Worm (Caenorhabditis elegans) whole organism, midembryonic: ENCODE measurements around the gene acl-4.
A peak's percentile ranks its signal among the peaks of the same experiment; 100 is the strongest.

Experiments
- T22C8.4 ChIP-seq: fragments of 200-800 bp; sonication (Bioruptor generic); IDR thresholded peaks from 2 replicates; pipeline ENCODE4 v1.3.6; 2022; ENCODE audit warnings: missing genetic modification characterization, missing compliant biosample characterization
- cog-1 ChIP-seq: sonication (generic microtip); optimal IDR thresholded peaks from 2 replicates; lab custom pipeline; 2016; ENCODE audit warnings: missing genetic modification characterization, missing compliant biosample characterization
- flt-1 ChIP-seq: fragments of 200-800 bp; sonication (Bioruptor generic); IDR thresholded peaks from 2 replicates; pipeline ENCODE4 v1.3.6; 2022; ENCODE audit warnings: missing genetic modification characterization, missing compliant biosample characterization
- klf-2 ChIP-seq: fragments of 200-800 bp; sonication (Bioruptor generic); conservative IDR thresholded peaks from 2 replicates; pipeline ENCODE4 v1.3.6; 2022; ENCODE audit warnings: missing genetic modification reagents, missing genetic modification characterization, missing compliant biosample characterization
- med-1 ChIP-seq: sonication (generic microtip); optimal IDR thresholded peaks from 2 replicates; lab custom pipeline; 2017; ENCODE audit warnings: missing genetic modification characterization, mild to moderate bottlenecking, missing compliant biosample characterization, antibody characterized with exemption, missing genetic modification reagents; ENCODE audit not compliant: insufficient read depth
- ref-1 ChIP-seq: fragments of 200-800 bp; sonication (Bioruptor generic); conservative IDR thresholded peaks from 2 replicates; pipeline ENCODE4 v1.3.6; 2022; ENCODE audit warnings: missing genetic modification reagents, missing genetic modification characterization, missing compliant biosample characterization
- tab-1 ChIP-seq: fragments of 200-800 bp; sonication (Bioruptor generic); IDR thresholded peaks from 2 replicates; pipeline ENCODE4 v1.3.6; 2022; ENCODE audit warnings: missing genetic modification characterization, missing compliant biosample characterization
- ztf-23 ChIP-seq: fragments of 200-800 bp; sonication (Bioruptor generic); IDR thresholded peaks from 2 replicates; pipeline ENCODE4 v1.3.6; 2022; ENCODE audit warnings: missing genetic modification reagents, missing genetic modification characterization, missing compliant biosample characterization
- ztf-29 ChIP-seq: fragments of 200-800 bp; sonication (Bioruptor generic); IDR thresholded peaks from 2 replicates; pipeline ENCODE4 v1.3.6; 2022; ENCODE audit warnings: missing genetic modification reagents, missing genetic modification characterization, missing compliant biosample characterization

Gene acl-4

DNA sequence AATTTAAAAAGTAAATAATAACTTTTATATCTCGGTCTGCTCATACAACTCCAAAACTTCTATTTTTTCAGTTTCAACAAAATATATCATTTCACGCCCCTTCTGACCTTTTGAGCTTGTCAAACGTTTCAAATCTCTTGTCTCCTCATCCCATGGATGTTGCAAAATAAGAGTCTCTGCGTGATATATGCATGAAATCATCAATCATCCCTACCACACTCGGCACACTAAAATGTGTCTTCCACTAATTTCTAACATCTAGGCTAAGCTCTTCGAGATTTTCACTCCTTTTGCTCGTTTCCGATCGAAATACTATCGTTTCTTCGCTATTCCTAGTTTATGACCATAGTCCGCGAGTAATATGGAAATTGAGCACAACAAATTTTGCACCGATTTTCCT is 28.8 kb upstream of the acl-4 start:
- TF ChIP-seq flt-1 (GFP tag; lab: Robert Waterston, UW) = no peak
- TF ChIP-seq ztf-23 (GFP tag; lab: Robert Waterston, UW) = no peak
- TF ChIP-seq tab-1 = no peak
- no peak for TF ChIP-seq med-1 (GFP tag; lab: Kevin White, UChicago)
- TF ChIP-seq ref-1 (GFP tag; lab: Robert Waterston, UW) = no peak
- TF ChIP-seq ztf-29 (GFP tag; lab: Robert Waterston, UW) = no peak
- TF ChIP-seq klf-2 = no peak
- no peak for TF ChIP-seq cog-1
- no peak for TF ChIP-seq T22C8.4 (GFP tag; lab: Robert Waterston, UW)

DNA sequence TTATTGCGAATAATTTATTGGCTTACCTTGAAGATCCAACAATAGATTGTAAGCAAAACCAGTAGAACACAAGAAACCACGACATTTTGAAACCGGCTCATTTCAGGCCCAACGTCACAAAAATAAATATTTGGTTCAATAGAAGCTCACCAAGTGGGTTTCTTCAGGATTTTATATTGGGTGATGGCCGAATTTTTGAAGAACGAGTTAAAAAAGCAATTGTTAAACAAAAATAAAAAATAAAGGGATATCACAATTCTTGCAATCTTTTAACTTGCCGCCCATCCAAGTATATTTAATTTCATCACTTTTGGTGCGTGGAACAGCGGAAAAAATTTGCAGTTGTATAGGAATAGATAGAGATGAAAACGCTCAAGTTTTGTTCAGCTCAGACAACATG is 26.6 kb upstream of the acl-4 start, which contains the start of gene T21D9.2:
T21D9.2 (minus strand) TSS at position 101 of the 400 bp plus-strand sequence.
- TF ChIP-seq ztf-29 (GFP tag; lab: Robert Waterston, UW) = no peak
- no peak for TF ChIP-seq ztf-23 (GFP tag; lab: Robert Waterston, UW)
- no peak for TF ChIP-seq tab-1
- no peak for TF ChIP-seq T22C8.4 (GFP tag; lab: Robert Waterston, UW)
- TF ChIP-seq ref-1 (GFP tag; lab: Robert Waterston, UW) = no peak
- TF ChIP-seq flt-1 (GFP tag; lab: Robert Waterston, UW) = no peak
- no peak for TF ChIP-seq klf-2
- TF ChIP-seq cog-1 = no peak

DNA sequence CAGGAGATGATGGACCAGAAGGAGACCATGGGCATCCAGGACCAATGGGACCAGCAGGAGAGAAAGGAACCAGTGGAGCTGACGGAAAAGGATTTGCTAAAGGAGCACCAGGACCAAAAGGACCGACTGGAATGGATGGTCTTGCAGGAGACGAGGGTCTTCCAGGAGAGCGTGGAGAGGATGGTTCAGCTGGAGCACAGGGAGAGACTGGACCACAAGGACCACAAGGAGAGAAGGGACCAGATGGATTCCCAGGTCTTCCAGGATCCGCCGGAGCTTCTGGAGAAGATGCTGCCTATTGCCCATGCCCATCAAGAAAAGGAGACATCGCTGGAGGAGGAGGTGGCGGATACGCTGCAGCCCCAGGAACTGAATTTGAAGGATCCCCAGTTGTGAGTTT is 23.9 kb upstream of the acl-4 start:
- TF ChIP-seq ref-1 (GFP tag; lab: Robert Waterston, UW) (no peak), tab-1 (no peak)

DNA sequence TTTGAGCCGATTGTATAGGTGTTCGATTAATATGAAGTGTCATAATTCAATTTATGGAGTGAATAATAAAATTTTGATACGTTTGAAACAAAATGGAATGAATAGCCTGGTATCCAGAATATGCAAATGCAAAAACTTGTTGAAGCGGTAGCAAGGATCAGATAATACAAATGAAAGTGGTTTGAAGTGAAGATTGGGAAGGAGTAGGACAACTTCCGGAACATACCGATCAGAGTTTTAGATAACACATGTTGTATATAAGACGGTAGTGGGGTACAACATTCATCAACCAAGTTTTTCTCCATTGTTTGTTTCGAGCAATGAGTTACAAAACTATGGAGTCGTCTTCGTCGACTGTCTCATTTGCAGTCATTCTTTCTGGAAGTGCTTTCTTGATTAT is 22.9 kb upstream of the acl-4 start, which contains the start of gene col-164:
col-164 (plus strand) TSS at position 301 of the 400 bp plus-strand sequence.
- TF ChIP-seq klf-2 (no peak), tab-1 (no peak), T22C8.4 (GFP tag; lab: Robert Waterston, UW) (no peak), ztf-23 (GFP tag; lab: Robert Waterston, UW) (no peak), flt-1 (GFP tag; lab: Robert Waterston, UW) (no peak), ztf-29 (GFP tag; lab: Robert Waterston, UW) (no peak), ref-1 (GFP tag; lab: Robert Waterston, UW) (no peak), med-1 (GFP tag; lab: Kevin White, UChicago) (no peak), cog-1 (no peak)

DNA sequence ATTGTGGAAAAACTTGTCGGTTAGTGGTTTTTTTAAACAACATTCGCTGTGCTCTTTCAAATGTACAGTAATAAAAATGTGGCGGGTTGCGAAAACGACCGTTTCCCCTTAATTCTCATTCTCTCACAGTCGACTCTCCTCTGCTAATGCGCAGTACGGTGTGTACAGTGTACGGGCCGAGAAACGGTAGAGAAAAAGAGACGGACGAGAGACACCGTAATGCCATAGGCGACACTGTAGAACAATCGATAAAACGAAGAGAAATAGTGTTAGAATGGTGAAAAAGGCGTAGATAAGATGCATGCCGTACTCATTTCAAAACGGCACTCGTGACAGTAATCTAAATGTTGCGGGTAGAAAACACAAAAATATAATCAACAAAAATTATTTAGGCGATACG is 20.2 kb upstream of the acl-4 start:
- TF ChIP-seq klf-2 (no peak), T22C8.4 (GFP tag; lab: Robert Waterston, UW) (peak; percentile 68; the same call in 1 of the 2 replicates)

DNA sequence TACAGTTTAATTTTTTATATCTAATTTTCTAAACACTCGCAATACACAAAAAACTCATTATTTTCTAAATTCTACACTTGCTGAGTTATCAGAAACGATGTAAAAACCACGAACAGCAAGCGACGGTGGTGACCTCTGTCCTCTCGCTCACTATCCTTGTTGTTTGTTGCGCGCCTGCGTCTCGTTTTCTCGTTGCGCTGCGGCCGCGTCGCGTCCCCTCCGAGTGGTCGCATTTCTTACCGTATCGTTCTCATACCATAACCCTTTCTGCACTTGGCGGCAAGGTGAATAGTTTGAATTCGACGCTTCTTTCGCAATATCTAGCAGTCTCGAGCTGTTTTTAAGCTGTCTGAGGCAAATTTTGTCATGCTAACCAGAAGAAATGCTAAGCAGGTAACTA is 19.2 kb upstream of the acl-4 start, which contains the start of gene lsy-2:
lsy-2 (plus strand) TSS at position 271 of the 400 bp plus-strand sequence.
- no peak for TF ChIP-seq T22C8.4 (GFP tag; lab: Robert Waterston, UW)
- 0 out of 2 replicates have a peak, but pooled peaks have one; percentile 19 for TF ChIP-seq ztf-23 (GFP tag; lab: Robert Waterston, UW)
- no peak for TF ChIP-seq ref-1 (GFP tag; lab: Robert Waterston, UW)
- TF ChIP-seq klf-2 = no peak
- TF ChIP-seq tab-1 = no peak
- TF ChIP-seq ztf-29 (GFP tag; lab: Robert Waterston, UW) = 0 out of 2 replicates have a peak, but pooled peaks have one; percentile 17
- TF ChIP-seq med-1 (GFP tag; lab: Kevin White, UChicago) = no peak
- no peak for TF ChIP-seq cog-1
- TF ChIP-seq flt-1 (GFP tag; lab: Robert Waterston, UW) = no peak

DNA sequence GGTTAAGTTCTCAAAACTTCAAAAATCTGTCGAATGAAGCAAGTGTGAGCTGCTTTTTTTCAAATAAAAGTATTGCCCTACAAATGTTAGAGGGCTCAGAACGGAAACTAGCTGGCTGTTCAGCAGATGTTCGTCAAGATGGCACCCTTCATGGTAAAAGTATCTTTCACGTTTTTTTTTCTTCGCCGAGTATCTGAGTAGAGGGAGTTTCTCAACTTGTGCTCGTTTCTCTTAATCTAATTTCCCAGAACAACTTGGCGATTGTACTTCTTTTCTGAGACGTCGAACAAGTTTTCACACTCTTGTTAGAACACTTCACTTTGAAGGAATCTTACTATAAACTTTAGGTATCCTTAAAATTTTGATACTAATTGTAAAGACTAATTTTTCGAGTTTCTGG is 17.5 kb upstream of the acl-4 start:
- TF ChIP-seq ztf-23 (GFP tag; lab: Robert Waterston, UW) (no peak), ref-1 (GFP tag; lab: Robert Waterston, UW) (no peak), tab-1 (no peak), flt-1 (GFP tag; lab: Robert Waterston, UW) (no peak), cog-1 (no peak), med-1 (GFP tag; lab: Kevin White, UChicago) (no peak)

DNA sequence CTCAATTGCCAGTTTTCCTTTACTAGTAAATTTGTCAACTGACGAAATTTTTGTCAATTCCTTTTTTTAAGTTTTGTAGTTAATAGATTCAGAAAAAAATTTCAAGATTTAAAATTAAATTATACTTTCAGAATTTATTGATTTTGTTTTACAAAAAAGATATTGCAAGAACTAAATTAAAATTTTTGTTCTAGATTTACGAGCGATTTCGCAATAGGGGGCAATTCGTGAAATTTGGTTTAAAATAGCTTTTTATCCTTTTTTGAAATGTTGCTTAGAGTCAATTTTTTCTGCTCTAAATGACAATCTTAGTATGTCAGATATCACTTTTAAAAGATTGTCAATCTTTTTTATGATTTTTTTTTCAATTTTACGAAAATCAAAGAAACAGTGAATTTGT is 15.2 kb upstream of the acl-4 start:
- no peak for TF ChIP-seq flt-1 (GFP tag; lab: Robert Waterston, UW)
- TF ChIP-seq ztf-23 (GFP tag; lab: Robert Waterston, UW) = no peak
- no peak for TF ChIP-seq tab-1
- no peak for TF ChIP-seq T22C8.4 (GFP tag; lab: Robert Waterston, UW)
- TF ChIP-seq cog-1 = no peak
- no peak for TF ChIP-seq med-1 (GFP tag; lab: Kevin White, UChicago)
- no peak for TF ChIP-seq ztf-29 (GFP tag; lab: Robert Waterston, UW)
- no peak for TF ChIP-seq ref-1 (GFP tag; lab: Robert Waterston, UW)
- TF ChIP-seq klf-2 = no peak

DNA sequence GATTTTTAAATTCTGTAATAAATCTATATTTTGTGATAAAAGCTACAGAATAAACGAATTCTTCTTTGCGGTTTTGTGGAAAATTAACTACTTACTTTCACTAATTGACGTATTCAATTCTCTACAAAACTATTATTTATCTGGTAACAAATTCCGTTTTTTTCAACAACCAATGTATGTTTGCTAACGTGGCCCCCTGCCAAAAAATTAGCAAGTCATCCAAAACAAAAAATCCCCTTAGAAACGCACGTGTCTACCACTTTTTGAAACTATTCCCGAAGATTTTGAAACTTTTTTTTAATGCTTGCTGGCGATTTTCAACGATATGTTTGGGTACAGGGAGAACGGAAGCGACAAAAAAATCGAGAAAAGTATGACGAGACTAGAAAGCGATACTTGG is 14.7 kb upstream of the acl-4 start, which contains the start of gene F49H12.2:
F49H12.2 (plus strand) TSS at position 301 of the 400 bp plus-strand sequence.
- TF ChIP-seq ztf-23 (GFP tag; lab: Robert Waterston, UW) (no peak), cog-1 (no peak), ztf-29 (GFP tag; lab: Robert Waterston, UW) (no peak), med-1 (GFP tag; lab: Kevin White, UChicago) (no peak), ref-1 (GFP tag; lab: Robert Waterston, UW) (no peak), flt-1 (GFP tag; lab: Robert Waterston, UW) (no peak), T22C8.4 (GFP tag; lab: Robert Waterston, UW) (no peak), tab-1 (no peak), klf-2 (no peak)

DNA sequence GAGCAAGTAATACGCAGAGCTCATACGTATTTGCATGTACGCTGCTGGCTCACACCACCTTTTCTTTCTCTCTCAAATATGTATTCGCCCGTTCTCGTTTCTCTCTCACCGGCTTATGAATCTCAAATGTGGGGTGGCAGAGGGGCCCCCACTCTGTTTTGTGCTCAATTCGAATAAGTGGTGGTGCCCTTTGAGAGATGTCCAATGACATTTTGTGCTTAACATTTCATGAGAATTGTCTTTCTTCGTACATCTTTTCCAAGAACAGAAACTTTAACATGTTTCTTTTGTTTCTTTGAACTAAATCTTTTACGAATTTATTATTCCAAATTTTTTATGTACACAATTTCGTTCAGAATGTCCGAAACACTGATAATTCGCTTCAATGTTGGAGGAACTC is 13.8 kb upstream of the acl-4 start, which contains the start of gene F49H12.3:
F49H12.3 (plus strand) TSS at position 357 of the 400 bp plus-strand sequence.
- TF ChIP-seq T22C8.4 (GFP tag; lab: Robert Waterston, UW) (no peak), klf-2 (no peak), ztf-29 (GFP tag; lab: Robert Waterston, UW) (no peak), cog-1 (no peak), flt-1 (GFP tag; lab: Robert Waterston, UW) (no peak), tab-1 (no peak)
